Fruit fly (Drosophila melanogaster) whole organism, embryonic: ENCODE measurements around the gene CG4629.
A peak's percentile ranks its signal among the peaks of the same experiment; 100 is the strongest.

Experiments
- Atf6 ChIP-seq: fragments of 200-800 bp; sonication (Bioruptor generic); IDR thresholded peaks from 2 replicates; pipeline ENCODE4 v1.3.6; 2022; ENCODE audit warnings: missing biosample characterization, missing genetic modification characterization
- C15 ChIP-seq: fragments of 200-800 bp; sonication (Bioruptor generic); IDR thresholded peaks from 3 replicates; pipeline ENCODE4 v1.3.6; 2022; ENCODE audit warnings: missing biosample characterization, missing genetic modification characterization
- CG10979 ChIP-seq: fragments of 200-800 bp; sonication (Bioruptor generic); optimal IDR thresholded peaks from 2 replicates; lab custom pipeline; 2018; ENCODE audit warnings: missing biosample characterization, mild to moderate bottlenecking, missing genetic modification characterization, moderate library complexity
- CG11456 ChIP-seq: fragments of 200-800 bp; sonication (Bioruptor generic); IDR thresholded peaks from 3 replicates; pipeline ENCODE4 v1.3.6; 2022; ENCODE audit warnings: missing biosample characterization, missing genetic modification characterization
- CG12391 ChIP-seq: fragments of 200-800 bp; sonication (Bioruptor generic); optimal IDR thresholded peaks from 3 replicates; lab custom pipeline; 2018; ENCODE audit warnings: missing biosample characterization, mild to moderate bottlenecking, missing genetic modification characterization, moderate library complexity
- CG12659 ChIP-seq: fragments of 200-800 bp; sonication (Bioruptor generic); optimal IDR thresholded peaks from 3 replicates; lab custom pipeline; 2017; ENCODE audit warnings: mild to moderate bottlenecking, missing biosample characterization, missing genetic modification reagents, missing genetic modification characterization
- CG2120 ChIP-seq: fragments of 200-800 bp; sonication (Bioruptor generic); optimal IDR thresholded peaks from 3 replicates; lab custom pipeline; 2016; ENCODE audit warnings: missing biosample characterization, missing genetic modification characterization
- CG30020 ChIP-seq: fragments of 200-800 bp; optimal IDR thresholded peaks from 2 replicates; lab custom pipeline; 2019; ENCODE audit warnings: missing biosample characterization, mild to moderate bottlenecking, missing genetic modification characterization, moderate library complexity
- CG31224 ChIP-seq: fragments of 200-800 bp; sonication (Bioruptor generic); IDR thresholded peaks from 2 replicates; pipeline ENCODE4 v1.3.6; 2022; ENCODE audit warnings: missing biosample characterization, missing genetic modification characterization
- CG3163 ChIP-seq: fragments of 200-800 bp; sonication (Bioruptor generic); optimal IDR thresholded peaks from 3 replicates; lab custom pipeline; 2016; ENCODE audit warnings: missing biosample characterization, missing genetic modification characterization
- CG32772 ChIP-seq: fragments of 200-800 bp; sonication (Bioruptor generic); IDR thresholded peaks from 2 replicates; pipeline ENCODE4 v1.3.6; 2022; ENCODE audit warnings: missing biosample characterization, missing genetic modification characterization
- CG4617 ChIP-seq: fragments of 200-800 bp; sonication (Bioruptor generic); optimal IDR thresholded peaks from 3 replicates; lab custom pipeline; 2016; ENCODE audit warnings: missing biosample characterization, missing genetic modification characterization, borderline replicate concordance
- CG6272 ChIP-seq: fragments of 200-800 bp; sonication (Bioruptor generic); IDR thresholded peaks from 2 replicates; pipeline ENCODE4 v1.3.6; 2022; ENCODE audit warnings: missing biosample characterization, missing genetic modification characterization
- CG6689 ChIP-seq: fragments of 200-800 bp; sonication (Bioruptor generic); IDR thresholded peaks from 2 replicates; pipeline ENCODE4 v1.3.6; 2022; ENCODE audit warnings: missing biosample characterization, missing genetic modification characterization
- CG6765 ChIP-seq: fragments of 200-800 bp; sonication (Bioruptor generic); optimal IDR thresholded peaks from 3 replicates; lab custom pipeline; 2017; ENCODE audit warnings: missing biosample characterization, mild to moderate bottlenecking, missing genetic modification characterization
- CG6791 ChIP-seq: fragments of 200-800 bp; sonication (Bioruptor generic); IDR thresholded peaks from 3 replicates; pipeline ENCODE4 v1.3.6; 2022; ENCODE audit warnings: missing biosample characterization, missing genetic modification characterization; ENCODE audit not compliant: partially characterized antibody
- CG7271 ChIP-seq: fragments of 200-800 bp; sonication (Bioruptor generic); optimal IDR thresholded peaks from 2 replicates; lab custom pipeline; 2018; ENCODE audit warnings: missing biosample characterization, mild to moderate bottlenecking, missing genetic modification characterization, moderate library complexity
- CG7928 ChIP-seq: fragments of 200-800 bp; sonication (Bioruptor generic); optimal IDR thresholded peaks from 2 replicates; lab custom pipeline; 2017; ENCODE audit warnings: missing biosample characterization, mild to moderate bottlenecking, missing genetic modification characterization
- CHES-1-like ChIP-seq: fragments of 200-800 bp; sonication (Bioruptor generic); optimal IDR thresholded peaks from 2 replicates; lab custom pipeline; 2016; ENCODE audit warnings: missing biosample characterization, missing genetic modification characterization
- Dbx ChIP-seq: fragments of 200-800 bp; sonication (Bioruptor generic); IDR thresholded peaks from 3 replicates; pipeline ENCODE4 v1.3.6; 2022; ENCODE audit warnings: missing biosample characterization, missing genetic modification characterization
- Dll ChIP-seq: fragments of 200-800 bp; sonication (Bioruptor generic); IDR thresholded peaks from 4 replicates; pipeline ENCODE4 v1.3.6; 2022; ENCODE audit warnings: missing biosample characterization, missing genetic modification characterization; ENCODE audit not compliant: partially characterized antibody
- Dref ChIP-seq: fragments of 200-800 bp; sonication (Bioruptor generic); IDR thresholded peaks from 2 replicates; pipeline ENCODE4 v1.3.6; 2022; ENCODE audit warnings: missing biosample characterization, missing genetic modification characterization
- E2f2 ChIP-seq: fragments of 200-800 bp; sonication (Bioruptor generic); IDR thresholded peaks from 2 replicates; pipeline ENCODE4 v1.3.6; 2022; ENCODE audit warnings: missing biosample characterization, missing genetic modification characterization
- ERR ChIP-seq: fragments of 200-800 bp; sonication (Bioruptor generic); optimal IDR thresholded peaks from 2 replicates; lab custom pipeline; 2016; ENCODE audit warnings: missing biosample characterization, missing genetic modification characterization
- HLH54F ChIP-seq: fragments of 200-800 bp; sonication (Bioruptor generic); optimal IDR thresholded peaks from 3 replicates; lab custom pipeline; 2016; ENCODE audit warnings: missing biosample characterization, missing genetic modification characterization
- Lhr ChIP-seq: fragments of 200-800 bp; sonication (Bioruptor generic); optimal IDR thresholded peaks from 3 replicates; lab custom pipeline; 2017; ENCODE audit warnings: mild to moderate bottlenecking, missing biosample characterization, missing genetic modification reagents, missing genetic modification characterization
- Lim3 ChIP-seq: fragments of 200-800 bp; sonication (Bioruptor generic); IDR thresholded peaks from 2 replicates; pipeline ENCODE4 v1.3.6; 2022; ENCODE audit warnings: missing biosample characterization, missing genetic modification characterization
- Max ChIP-seq: fragments of 200-800 bp; sonication (Bioruptor generic); optimal IDR thresholded peaks from 2 replicates; lab custom pipeline; 2016; ENCODE audit warnings: missing biosample characterization, mild to moderate bottlenecking, missing genetic modification characterization
- NK7.1 ChIP-seq: fragments of 200-800 bp; sonication (Bioruptor generic); optimal IDR thresholded peaks from 3 replicates; lab custom pipeline; 2016; ENCODE audit warnings: missing biosample characterization, missing genetic modification characterization
- Nf-YA ChIP-seq: fragments of 200-800 bp; sonication (Bioruptor generic); IDR thresholded peaks from 2 replicates; pipeline ENCODE4 v1.3.6; 2022; ENCODE audit warnings: missing biosample characterization, missing genetic modification characterization
- Ravus ChIP-seq: fragments of 200-800 bp; sonication (Bioruptor generic); IDR thresholded peaks from 2 replicates; pipeline ENCODE4 v1.3.6; 2022; ENCODE audit warnings: missing biosample characterization, missing genetic modification characterization
- Sin3A ChIP-seq: fragments of >200 bp; optimal IDR thresholded peaks from 2 replicates; lab custom pipeline; 2018
- Xbp1 ChIP-seq: fragments of 200-800 bp; sonication (Bioruptor generic); optimal IDR thresholded peaks from 3 replicates; lab custom pipeline; 2016; ENCODE audit warnings: missing biosample characterization, mild to moderate bottlenecking, missing genetic modification characterization
- Xrp1 ChIP-seq: fragments of 200-800 bp; sonication (Bioruptor generic); IDR thresholded peaks from 2 replicates; pipeline ENCODE4 v1.3.6; 2022; ENCODE audit warnings: missing biosample characterization, missing genetic modification characterization
- YL-1 ChIP-seq: fragments of 200-800 bp; sonication (Bioruptor generic); optimal IDR thresholded peaks from 3 replicates; lab custom pipeline; 2017; ENCODE audit warnings: missing biosample characterization, mild to moderate bottlenecking, missing genetic modification characterization
- cas ChIP-seq: fragments of 200-800 bp; sonication (Bioruptor generic); IDR thresholded peaks from 2 replicates; pipeline ENCODE4 v1.3.6; 2022; ENCODE audit warnings: missing biosample characterization, missing genetic modification characterization
- chm ChIP-seq: fragments of 200-800 bp; sonication (Bioruptor generic); IDR thresholded peaks from 2 replicates; pipeline ENCODE4 v1.3.6; 2022; ENCODE audit warnings: missing biosample characterization, missing genetic modification characterization
- ci ChIP-seq: fragments of 200-800 bp; sonication (Bioruptor generic); IDR thresholded peaks from 3 replicates; pipeline ENCODE4 v1.3.6; 2022; ENCODE audit warnings: missing biosample characterization, missing genetic modification characterization
- corto ChIP-seq: fragments of 200-800 bp; sonication (Bioruptor generic); optimal IDR thresholded peaks from 2 replicates; lab custom pipeline; 2016; ENCODE audit warnings: missing biosample characterization, mild to moderate bottlenecking, missing genetic modification characterization, moderate library complexity
- crc ChIP-seq: fragments of 200-800 bp; sonication (Bioruptor generic); optimal IDR thresholded peaks from 2 replicates; lab custom pipeline; 2016; ENCODE audit warnings: missing biosample characterization, missing genetic modification characterization
- dm ChIP-seq: fragments of 200-800 bp; sonication (Bioruptor generic); optimal IDR thresholded peaks from 3 replicates; lab custom pipeline; 2016; ENCODE audit warnings: missing biosample characterization, missing genetic modification characterization
- fd3F ChIP-seq: fragments of 200-800 bp; sonication (Bioruptor generic); optimal IDR thresholded peaks from 2 replicates; lab custom pipeline; 2018; ENCODE audit warnings: missing biosample characterization, mild to moderate bottlenecking, missing genetic modification characterization, moderate library complexity
- ham ChIP-seq: fragments of 200-800 bp; sonication (Bioruptor generic); IDR thresholded peaks from 2 replicates; pipeline ENCODE4 v1.3.6; 2022; ENCODE audit warnings: missing biosample characterization, missing genetic modification characterization
- maf-S ChIP-seq: fragments of 200-800 bp; sonication (Bioruptor generic); optimal IDR thresholded peaks from 2 replicates; lab custom pipeline; 2016; ENCODE audit warnings: missing biosample characterization, missing genetic modification characterization
- mam ChIP-seq: fragments of 200-800 bp; sonication (Bioruptor generic); optimal IDR thresholded peaks from 3 replicates; lab custom pipeline; 2016; ENCODE audit warnings: missing biosample characterization, missing genetic modification characterization
- schlank ChIP-seq: fragments of 200-800 bp; sonication (Bioruptor generic); optimal IDR thresholded peaks from 2 replicates; lab custom pipeline; 2018; ENCODE audit warnings: missing biosample characterization, mild to moderate bottlenecking, missing genetic modification characterization
- sima ChIP-seq: fragments of 200-800 bp; sonication (Bioruptor generic); optimal IDR thresholded peaks from 2 replicates; lab custom pipeline; 2016; ENCODE audit warnings: missing biosample characterization, missing genetic modification characterization
- sna ChIP-seq: fragments of 200-800 bp; sonication (Bioruptor generic); IDR thresholded peaks from 2 replicates; pipeline ENCODE4 v1.3.6; 2022; ENCODE audit warnings: missing biosample characterization, missing genetic modification characterization; ENCODE audit not compliant: partially characterized antibody
- tna ChIP-seq: fragments of 200-800 bp; sonication (Bioruptor generic); IDR thresholded peaks from 2 replicates; pipeline ENCODE4 v1.3.6; 2022; ENCODE audit warnings: missing biosample characterization, missing genetic modification characterization; ENCODE audit not compliant: partially characterized antibody
- unc-4 ChIP-seq: fragments of 200-800 bp; sonication (Bioruptor generic); IDR thresholded peaks from 2 replicates; pipeline ENCODE4 v1.3.6; 2022; ENCODE audit warnings: missing biosample characterization, missing genetic modification characterization; ENCODE audit not compliant: partially characterized antibody
- vvl ChIP-seq: fragments of 200-800 bp; sonication (Bioruptor generic); IDR thresholded peaks from 2 replicates; pipeline ENCODE4 v1.3.6; 2022; ENCODE audit warnings: missing biosample characterization, missing genetic modification characterization
- zfh2 ChIP-seq: fragments of 200-800 bp; sonication (Bioruptor generic); optimal IDR thresholded peaks from 2 replicates; lab custom pipeline; 2016; ENCODE audit warnings: missing biosample characterization, missing genetic modification characterization

Gene CG4629

dm6 chr2L:1150554-1150953, 48.2 kb upstream of the CG4629 start, which contains the start of the genes Tfb4 and Vps29:
TSS of gene Tfb4 (minus strand) at chr2L:1150677.
TSS of gene Vps29 (plus strand) at chr2L:1150766.
- TF ChIP-seq Dll (GFP tag; lab: Robert Waterston, UW), result peak; percentile 84
- TF ChIP-seq dm, result peak; percentile 31
- TF ChIP-seq Sin3A, result no peak
- peak; percentile 31 for TF ChIP-seq maf-S (GFP tag; lab: Kevin White, UChicago)
- TF ChIP-seq CG30020 (tag; lab: Kevin White, UChicago), result no peak
- peak; percentile 96 for TF ChIP-seq tna (GFP tag; lab: Robert Waterston, UW)
- TF ChIP-seq Xrp1 (GFP tag; lab: Robert Waterston, UW), result peak; percentile 64
- TF ChIP-seq CHES-1-like (GFP tag; lab: Kevin White, UChicago), result peak; percentile 65
- TF ChIP-seq ci (GFP tag; lab: Robert Waterston, UW), result peak; percentile 87
- no peak for TF ChIP-seq Ravus
- TF ChIP-seq CG6272, result peak; percentile 46; the same call in 1 of the 2 replicates
- TF ChIP-seq mam, result peak; percentile 73
- no peak for TF ChIP-seq ham (GFP tag; lab: Robert Waterston, UW)
- peak; percentile 65; the same call in 2 of the 3 replicates for TF ChIP-seq Dbx (GFP tag; lab: Robert Waterston, UW)
- 0 out of 2 replicates have a peak, but pooled peaks have one; percentile 15 for TF ChIP-seq cas
- peak; percentile 9 for TF ChIP-seq ERR (GFP tag; lab: Kevin White, UChicago)
- TF ChIP-seq CG4617 (GFP tag; lab: Kevin White, UChicago), result peak; percentile 74
- peak; percentile 84 for TF ChIP-seq zfh2 (GFP tag; lab: Kevin White, UChicago)
- peak; percentile 42 for TF ChIP-seq CG7271 (tag; lab: Kevin White, UChicago)
- TF ChIP-seq E2f2 (GFP tag; lab: Robert Waterston, UW), result peak; percentile 76
- no peak for TF ChIP-seq CG6765
- TF ChIP-seq Nf-YA (GFP tag; lab: Robert Waterston, UW), result no peak
- peak; percentile 7 for TF ChIP-seq crc (GFP tag; lab: Kevin White, UChicago)
- TF ChIP-seq unc-4, result peak; percentile 86
- TF ChIP-seq CG2120 (GFP tag; lab: Kevin White, UChicago), result peak; percentile 81
- no peak for TF ChIP-seq Lhr
- peak; percentile 35 for TF ChIP-seq CG10979 (tag; lab: Kevin White, UChicago)
- TF ChIP-seq CG7928 (GFP tag; lab: Kevin White, UChicago), result no peak
- no peak for TF ChIP-seq Lim3 (GFP tag; lab: Robert Waterston, UW)
- no peak for TF ChIP-seq sima (GFP tag; lab: Kevin White, UChicago)
- TF ChIP-seq CG12659 (GFP tag; lab: Kevin White, UChicago), result peak; percentile 44
- TF ChIP-seq sna (GFP tag; lab: Robert Waterston, UW), result peak; percentile 89
- peak; percentile 67 for TF ChIP-seq Xbp1
- peak; percentile 69 for TF ChIP-seq HLH54F (GFP tag; lab: Kevin White, UChicago)
- peak; percentile 97 for TF ChIP-seq Dref (GFP tag; lab: Robert Waterston, UW)
- peak; percentile 54; the same call in 1 of the 2 replicates for TF ChIP-seq Atf6
- peak; percentile 43 for TF ChIP-seq CG12391 (tag; lab: Kevin White, UChicago)
- TF ChIP-seq Max (GFP tag; lab: Kevin White, UChicago), result no peak
- TF ChIP-seq schlank (tag; lab: Kevin White, UChicago), result no peak
- no peak for TF ChIP-seq NK7.1 (GFP tag; lab: Kevin White, UChicago)
- peak; percentile 2 for TF ChIP-seq YL-1 (GFP tag; lab: Kevin White, UChicago)
- TF ChIP-seq C15 (GFP tag; lab: Robert Waterston, UW), result no peak
- peak; percentile 36; the same call in 1 of the 2 replicates for TF ChIP-seq CG31224
- peak; percentile 58; the same call in 1 of the 2 replicates for TF ChIP-seq vvl (GFP tag; lab: Robert Waterston, UW)
- peak; percentile 71; the same call in 2 of the 3 replicates for TF ChIP-seq CG11456 (GFP tag; lab: Robert Waterston, UW)
- peak; percentile 75 for TF ChIP-seq CG6689 (GFP tag; lab: Robert Waterston, UW)
- no peak for TF ChIP-seq corto
- TF ChIP-seq fd3F, result no peak
- TF ChIP-seq CG32772 (GFP tag; lab: Robert Waterston, UW), result peak; percentile 12; the same call in 1 of the 2 replicates
- peak; percentile 94 for TF ChIP-seq CG6791 (GFP tag; lab: Robert Waterston, UW)
- TF ChIP-seq CG3163 (GFP tag; lab: Kevin White, UChicago), result peak; percentile 11
- TF ChIP-seq chm (GFP tag; lab: Robert Waterston, UW), result peak; percentile 30; the same call in 1 of the 2 replicates
